Worm (Caenorhabditis elegans): Measurements from ENCODE around the gene clec-55.
A peak's percentile ranks its signal among the peaks of the same experiment; 100 is the strongest.

The clec-55 gene

ce11 chrV:14504120-14504519 lies 25.0 kb downstream of the clec-55 start:
- TF ChIP-seq aha-1 (tag) (peak; percentile 87), nhr-6 (tag; optimal IDR thresholded peaks at IDR 0.05) (peak; percentile 23), zip-11 (GFP tag; IDR thresholded peaks at IDR 0.05) (no peak), F37D6.2 (tag; optimal IDR thresholded peaks at IDR 0.05) (no peak), mes-2 (tag; optimal IDR thresholded peaks at IDR 0.05; ENCODE audit: poor library complexity, severe bottlenecking) (no peak), egl-27 (tag; optimal IDR thresholded peaks at IDR 0.05) (no peak), nhr-28 (tag; optimal IDR thresholded peaks at IDR 0.05) (no peak), daf-16 (GFP tag; optimal IDR thresholded peaks at IDR 0.05) (no peak), daf-16 (tag; optimal IDR thresholded peaks at IDR 0.05) (peak; percentile 60)

- TF ChIP-seq nhr-102 (tag; optimal IDR thresholded peaks at IDR 0.05), result no peak
- TF ChIP-seq mep-1 (tag; optimal IDR thresholded peaks at IDR 0.05), result peak; percentile 23
- TF ChIP-seq nhr-28 (tag; optimal IDR thresholded peaks at IDR 0.05), result peak; percentile 14
- no peak for TF ChIP-seq skn-1 (tag; optimal IDR thresholded peaks at IDR 0.05)
- peak; percentile 6 for TF ChIP-seq hlh-11 (tag; optimal IDR thresholded peaks at IDR 0.05)
- peak; percentile 30 for TF ChIP-seq mxl-3 (GFP tag; optimal IDR thresholded peaks at IDR 0.05)
- peak; percentile 27; the same call in 1 of the 2 replicates for TF ChIP-seq dmd-6 (GFP tag; IDR thresholded peaks at IDR 0.05)
Observed at ce11 chrV:14504774-14505173, 25.7 kb downstream of the clec-55 start.

- TF ChIP-seq hmg-1.1 (GFP tag; IDR thresholded peaks at IDR 0.05), result no peak
- no peak for TF ChIP-seq dpl-1 (GFP tag; optimal IDR thresholded peaks at IDR 0.05)
- TF ChIP-seq nhr-48 (tag; optimal IDR thresholded peaks at IDR 0.05), result peak; percentile 78
- TF ChIP-seq cey-2 (tag; optimal IDR thresholded peaks at IDR 0.05; ENCODE audit: borderline replicate concordance, insufficient read depth), result peak; percentile 62
- TF ChIP-seq nhr-25 (tag; optimal IDR thresholded peaks at IDR 0.05; ENCODE audit: borderline replicate concordance, insufficient read depth), result peak; percentile 4
- TF ChIP-seq zip-2 (tag; optimal IDR thresholded peaks at IDR 0.05), result no peak
- no peak for TF ChIP-seq nhr-42 (GFP tag; IDR thresholded peaks at IDR 0.05)
- peak; percentile 84 for TF ChIP-seq nhr-28 (tag; optimal IDR thresholded peaks at IDR 0.05)
- TF ChIP-seq php-3 (GFP tag; IDR thresholded peaks at IDR 0.05), result no peak
- peak; percentile 69 for TF ChIP-seq spr-1 (tag; optimal IDR thresholded peaks at IDR 0.05)
- peak; percentile 26 for TF ChIP-seq rbr-2 (tag; optimal IDR thresholded peaks at IDR 0.05)
- no peak for TF ChIP-seq saeg-2 (GFP tag; IDR thresholded peaks at IDR 0.05)
- TF ChIP-seq zfp-3 (GFP tag; conservative IDR thresholded peaks at IDR 0.05), result no peak
- TF ChIP-seq hlh-11 (tag; optimal IDR thresholded peaks at IDR 0.05), result peak; percentile 86
- no peak for TF ChIP-seq pha-4 (GFP tag; IDR thresholded peaks at IDR 0.05)
- TF ChIP-seq pha-4 (tag; optimal IDR thresholded peaks at IDR 0.05), result no peak
- TF ChIP-seq gei-8 (GFP tag; optimal IDR thresholded peaks at IDR 0.05), result no peak
- peak; percentile 72; the same call in 1 of the 2 replicates for TF ChIP-seq tra-1 (GFP tag; IDR thresholded peaks at IDR 0.05)
- TF ChIP-seq ceh-44 (GFP tag; IDR thresholded peaks at IDR 0.05), result no peak
- TF ChIP-seq fkh-10 (GFP tag; optimal IDR thresholded peaks at IDR 0.05), result no peak
- no peak for TF ChIP-seq ztf-11 (tag; optimal IDR thresholded peaks at IDR 0.05)
- TF ChIP-seq dve-1 (tag; optimal IDR thresholded peaks at IDR 0.05; ENCODE audit: insufficient read depth), result peak; percentile 65
- TF ChIP-seq ztf-7 (tag; optimal IDR thresholded peaks at IDR 0.05), result no peak
- TF ChIP-seq snpc-4 (tag; optimal IDR thresholded peaks at IDR 0.05), result no peak
- TF ChIP-seq mxl-3 (GFP tag; optimal IDR thresholded peaks at IDR 0.05), result peak; percentile 92
- TF ChIP-seq unc-62 (GFP tag; optimal IDR thresholded peaks at IDR 0.05 in 1 of 2), result peak in 1 of 2 experiments; percentile 66
- no peak for TF ChIP-seq unc-62 (tag; optimal IDR thresholded peaks at IDR 0.05)
- peak; percentile 52 to 56 for TF ChIP-seq mdl-1 (tag; optimal IDR thresholded peaks at IDR 0.05)
- no peak for TF ChIP-seq F44E2.7 (GFP tag; IDR thresholded peaks at IDR 0.05)
- TF ChIP-seq daf-12 (tag; optimal IDR thresholded peaks at IDR 0.05), result no peak
- no peak for TF ChIP-seq dmd-9 (GFP tag; IDR thresholded peaks at IDR 0.05)
- peak; percentile 37; the same call in 1 of the 2 replicates for TF ChIP-seq egl-43 (GFP tag; IDR thresholded peaks at IDR 0.05)
- no peak for TF ChIP-seq tag-97 (GFP tag; IDR thresholded peaks at IDR 0.05)
- no peak for TF ChIP-seq aly-2 (tag; optimal IDR thresholded peaks at IDR 0.05)
- peak; percentile 75 for TF ChIP-seq dmd-6 (GFP tag; IDR thresholded peaks at IDR 0.05)
- peak; percentile 2 for TF ChIP-seq mep-1 (tag; optimal IDR thresholded peaks at IDR 0.05)
- no peak for TF ChIP-seq ceh-32 (tag; optimal IDR thresholded peaks at IDR 0.05; ENCODE audit: poor library complexity)
- TF ChIP-seq set-16 (GFP tag; IDR thresholded peaks at IDR 0.05), result peak; percentile 20; the same call in 1 of the 2 replicates
Observed at ce11 chrV:14505745-14506214, 26.7 kb downstream of the clec-55 start.

Data from whole organism, L4 larva.